Worm (Caenorhabditis elegans) whole organism, L3 larva: ENCODE measurements around the gene F32D8.8.

ENCODE experiments used
- R02D3.7 ChIP-seq: fragments of 150-350 bp; optimal IDR thresholded peaks from 2 replicates; lab custom pipeline; 2014; ENCODE audit warnings: missing biosample characterization, missing genetic modification characterization
- ZK546.5 ChIP-seq: sonication (generic microtip); optimal IDR thresholded peaks from 2 replicates; lab custom pipeline; 2017; ENCODE audit warnings: missing biosample characterization, missing genetic modification characterization
- aly-2 ChIP-seq: fragments of 150-350 bp; optimal IDR thresholded peaks from 2 replicates; lab custom pipeline; 2014; ENCODE audit warnings: missing biosample characterization, missing genetic modification characterization
- ama-1 ChIP-seq: fragments of 150-350 bp; optimal IDR thresholded peaks from 2 replicates; lab custom pipeline; 2018
- ceh-16 ChIP-seq: sonication (generic microtip); optimal IDR thresholded peaks from 2 replicates; lab custom pipeline; 2017; ENCODE audit warnings: missing biosample characterization, missing genetic modification characterization
- ceh-28 ChIP-seq: fragments of 150-350 bp; optimal IDR thresholded peaks from 2 replicates; lab custom pipeline; 2014; ENCODE audit warnings: missing biosample characterization, missing genetic modification reagents, missing genetic modification characterization
- ceh-82 ChIP-seq: fragments of 150-350 bp; optimal IDR thresholded peaks from 2 replicates; lab custom pipeline; 2014; ENCODE audit warnings: missing biosample characterization, missing genetic modification characterization
- ceh-9 ChIP-seq: sonication (generic microtip); optimal IDR thresholded peaks from 2 replicates; lab custom pipeline; 2018; ENCODE audit warnings: missing biosample characterization, missing genetic modification characterization
- daf-12 ChIP-seq: fragments of 150-350 bp; optimal IDR thresholded peaks from 2 replicates; lab custom pipeline; 2014; ENCODE audit warnings: missing biosample characterization, missing genetic modification reagents, missing genetic modification characterization
- egl-27 ChIP-seq: sonication (generic microtip); optimal IDR thresholded peaks from 4 replicates; lab custom pipeline; 2017; ENCODE audit warnings: missing biosample characterization, missing genetic modification reagents, missing genetic modification characterization
- egl-5 ChIP-seq: fragments of 150-350 bp; optimal IDR thresholded peaks from 2 replicates; lab custom pipeline; 2017; ENCODE audit warnings: missing biosample characterization, missing genetic modification reagents, missing genetic modification characterization, inconsistent platforms
- elt-1 ChIP-seq: fragments of 150-350 bp; optimal IDR thresholded peaks from 2 replicates; lab custom pipeline; 2014; ENCODE audit warnings: missing biosample characterization, missing genetic modification characterization
- elt-2 ChIP-seq: sonication (generic microtip); optimal IDR thresholded peaks from 2 replicates; lab custom pipeline; 2016; ENCODE audit warnings: missing genetic modification reagents, mild to moderate bottlenecking, missing genetic modification characterization, missing compliant biosample characterization
- elt-3 ChIP-seq, 3 experiments: fragments of 150-350 bp in 1 of 3; sonication (generic microtip) in 2 of 3; optimal IDR thresholded peaks; 2 replicates in 2 of 3; 4 replicates in 1 of 3; lab custom pipeline; 2014 to 2017; ENCODE audit warnings: missing biosample characterization in 3 of 3, missing genetic modification characterization in 3 of 3
- eor-1 ChIP-seq, 2 experiments: fragments of 150-350 bp; optimal IDR thresholded peaks; 2 replicates each; lab custom pipeline; 2014 to 2018; ENCODE audit warnings: missing biosample characterization in 2 of 2, missing genetic modification characterization in 2 of 2
- fkh-10 ChIP-seq: sonication (generic microtip); optimal IDR thresholded peaks from 2 replicates; lab custom pipeline; 2017; ENCODE audit warnings: missing biosample characterization, missing genetic modification reagents, missing genetic modification characterization
- fkh-2 ChIP-seq: fragments of 150-350 bp; optimal IDR thresholded peaks from 2 replicates; lab custom pipeline; 2014; ENCODE audit warnings: missing biosample characterization, missing genetic modification reagents, missing genetic modification characterization
- fos-1 ChIP-seq: fragments of 150-350 bp; optimal IDR thresholded peaks from 2 replicates; lab custom pipeline; 2014; ENCODE audit warnings: missing biosample characterization, missing genetic modification characterization
- hmg-11 ChIP-seq: sonication (generic microtip); optimal IDR thresholded peaks from 2 replicates; lab custom pipeline; 2016; ENCODE audit warnings: missing genetic modification characterization, missing compliant biosample characterization
- jun-1 ChIP-seq: fragments of 150-350 bp; optimal IDR thresholded peaks from 2 replicates; lab custom pipeline; 2014; ENCODE audit warnings: missing biosample characterization, missing genetic modification reagents, missing genetic modification characterization
- lin-15B ChIP-seq: fragments of 150-350 bp; optimal IDR thresholded peaks from 2 replicates; lab custom pipeline; 2014; ENCODE audit warnings: missing biosample characterization, missing genetic modification characterization
- lin-39 ChIP-seq: fragments of 150-350 bp; optimal IDR thresholded peaks from 2 replicates; lab custom pipeline; 2018; ENCODE audit warnings: missing biosample characterization, missing genetic modification reagents, missing genetic modification characterization
- lsy-12 ChIP-seq: sonication (generic microtip); optimal IDR thresholded peaks from 2 replicates; lab custom pipeline; 2016; ENCODE audit warnings: mild to moderate bottlenecking, missing genetic modification characterization, missing compliant biosample characterization
- mdl-1 ChIP-seq: fragments of 150-350 bp; optimal IDR thresholded peaks from 2 replicates; lab custom pipeline; 2014; ENCODE audit warnings: missing biosample characterization, missing genetic modification characterization
- mml-1 ChIP-seq: fragments of 150-350 bp; sonication (generic microtip); optimal IDR thresholded peaks from 3 replicates; lab custom pipeline; 2014; ENCODE audit warnings: missing biosample characterization, missing genetic modification characterization
- nfya-1 ChIP-seq: sonication (generic microtip); optimal IDR thresholded peaks from 2 replicates; lab custom pipeline; 2017; ENCODE audit warnings: missing genetic modification characterization, mild to moderate bottlenecking, missing compliant biosample characterization, antibody characterized with exemption, moderate library complexity; ENCODE audit not compliant: insufficient read depth
- nhr-11 ChIP-seq: fragments of 150-350 bp; optimal IDR thresholded peaks from 2 replicates; lab custom pipeline; 2014; ENCODE audit warnings: missing biosample characterization, missing genetic modification characterization
- nhr-12 ChIP-seq: fragments of 150-350 bp; optimal IDR thresholded peaks from 2 replicates; lab custom pipeline; 2014; ENCODE audit warnings: missing biosample characterization, missing genetic modification characterization
- nhr-23 ChIP-seq: fragments of 150-350 bp; optimal IDR thresholded peaks from 2 replicates; lab custom pipeline; 2014; ENCODE audit warnings: missing biosample characterization, missing genetic modification reagents, missing genetic modification characterization
- nhr-237 ChIP-seq: fragments of 150-350 bp; optimal IDR thresholded peaks from 2 replicates; lab custom pipeline; 2014; ENCODE audit warnings: missing biosample characterization, missing genetic modification characterization
- nhr-25 ChIP-seq: sonication (generic microtip); optimal IDR thresholded peaks from 2 replicates; lab custom pipeline; 2017; ENCODE audit warnings: missing biosample characterization, missing genetic modification characterization
- nhr-28 ChIP-seq: fragments of 150-350 bp; optimal IDR thresholded peaks from 2 replicates; lab custom pipeline; 2014; ENCODE audit warnings: missing biosample characterization, missing genetic modification characterization
- nhr-43 ChIP-seq: sonication (generic microtip); optimal IDR thresholded peaks from 2 replicates; lab custom pipeline; 2016; ENCODE audit warnings: mild to moderate bottlenecking, missing genetic modification characterization, missing compliant biosample characterization; ENCODE audit not compliant: poor library complexity, severe bottlenecking
- nhr-67 ChIP-seq: fragments of 150-350 bp; optimal IDR thresholded peaks from 2 replicates; lab custom pipeline; 2014; ENCODE audit warnings: missing biosample characterization, missing genetic modification characterization
- nhr-76 ChIP-seq: fragments of 150-350 bp; sonication (generic microtip); optimal IDR thresholded peaks from 5 replicates; lab custom pipeline; 2014; ENCODE audit warnings: missing biosample characterization, missing genetic modification characterization
- nhr-77 ChIP-seq: fragments of 150-350 bp; optimal IDR thresholded peaks from 2 replicates; lab custom pipeline; 2014; ENCODE audit warnings: missing biosample characterization, missing genetic modification characterization
- pha-4 ChIP-seq: fragments of 150-350 bp; optimal IDR thresholded peaks from 2 replicates; lab custom pipeline; 2014; ENCODE audit warnings: missing biosample characterization, missing genetic modification reagents, missing genetic modification characterization
- pqm-1 ChIP-seq: fragments of 150-350 bp; optimal IDR thresholded peaks from 2 replicates; lab custom pipeline; 2017; ENCODE audit warnings: missing biosample characterization, missing genetic modification characterization, inconsistent platforms
- sea-2 ChIP-seq: fragments of 150-350 bp; sonication (generic microtip); optimal IDR thresholded peaks from 4 replicates; lab custom pipeline; 2014; ENCODE audit warnings: missing biosample characterization, missing genetic modification reagents, missing genetic modification characterization
- skn-1 ChIP-seq: fragments of 150-350 bp; optimal IDR thresholded peaks from 2 replicates; lab custom pipeline; 2014; ENCODE audit warnings: missing biosample characterization, missing genetic modification characterization
- snpc-4 ChIP-seq: fragments of 150-350 bp; optimal IDR thresholded peaks from 2 replicates; lab custom pipeline; 2014; ENCODE audit warnings: missing biosample characterization, missing genetic modification characterization
- tbx-2 ChIP-seq: sonication (generic microtip); optimal IDR thresholded peaks from 2 replicates; lab custom pipeline; 2016; ENCODE audit warnings: mild to moderate bottlenecking, missing genetic modification characterization, missing compliant biosample characterization
- unc-39 ChIP-seq: sonication (generic microtip); optimal IDR thresholded peaks from 4 replicates; lab custom pipeline; 2017; ENCODE audit warnings: missing biosample characterization, missing genetic modification characterization
- unc-62 ChIP-seq: fragments of 150-350 bp; sonication (generic microtip); optimal IDR thresholded peaks from 4 replicates; lab custom pipeline; 2014; ENCODE audit warnings: missing biosample characterization, missing genetic modification reagents, missing genetic modification characterization
- zag-1 ChIP-seq: fragments of 150-350 bp; optimal IDR thresholded peaks from 2 replicates; lab custom pipeline; 2014; ENCODE audit warnings: missing biosample characterization, missing genetic modification characterization
- ztf-11 ChIP-seq: fragments of 150-350 bp; optimal IDR thresholded peaks from 2 replicates; lab custom pipeline; 2014; ENCODE audit warnings: missing biosample characterization, missing genetic modification characterization
- ztf-4 ChIP-seq: fragments of 150-350 bp; optimal IDR thresholded peaks from 2 replicates; lab custom pipeline; 2014; ENCODE audit warnings: missing biosample characterization, missing genetic modification characterization

F32D8.8 gene

DNA sequence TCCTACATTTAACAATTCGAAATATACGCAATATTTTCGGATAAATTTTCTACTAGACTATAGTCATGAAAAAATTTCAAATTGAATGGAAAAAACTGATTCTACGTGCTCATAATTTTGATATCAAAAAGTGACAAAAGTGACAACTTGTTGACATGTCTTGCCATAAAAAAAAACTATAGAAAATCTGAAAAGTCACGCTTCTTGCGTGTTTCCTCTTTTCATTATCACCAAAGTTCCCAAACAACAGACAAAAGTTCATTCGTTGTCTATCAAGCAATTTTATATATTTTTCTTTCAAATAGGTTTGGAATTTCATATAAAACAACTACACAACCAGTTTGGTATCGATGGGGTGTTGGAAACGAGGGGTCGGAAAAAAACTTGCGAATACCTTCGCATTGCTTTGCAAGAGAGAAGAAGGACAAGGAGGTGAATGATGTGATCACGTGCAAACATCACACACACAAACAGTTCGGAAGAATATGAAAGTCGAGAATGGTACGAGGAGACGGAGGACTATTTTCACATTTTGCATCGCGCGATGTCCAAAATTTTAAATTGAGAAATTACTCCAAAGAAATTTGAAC is 43.4 kb downstream of the F32D8.8 start:
- TF ChIP-seq lin-15B (tag; lab: Kevin White, UChicago), result no peak
- TF ChIP-seq nhr-237, result no peak
- TF ChIP-seq nhr-43 (tag; lab: Kevin White, UChicago), result peak; percentile 32
- no peak for TF ChIP-seq ztf-4
- no peak for TF ChIP-seq mml-1 (tag; lab: Kevin White, UChicago)
- peak; percentile 53 for TF ChIP-seq elt-2 (tag; lab: Kevin White, UChicago)
- peak; percentile 40 for TF ChIP-seq nhr-25 (tag; lab: Kevin White, UChicago)
- no peak for TF ChIP-seq ceh-9 (tag; lab: Kevin White, UChicago)
- TF ChIP-seq mdl-1 (tag; lab: Kevin White, UChicago), result no peak
- TF ChIP-seq nhr-76 (tag; lab: Kevin White, UChicago), result no peak
- no peak for TF ChIP-seq aly-2 (tag; lab: Kevin White, UChicago)
- peak; percentile 26 for TF ChIP-seq nhr-23 (tag; lab: Kevin White, UChicago)
- TF ChIP-seq fos-1, result no peak
- TF ChIP-seq ceh-82, result no peak
- peak; percentile 22 for TF ChIP-seq pha-4 (tag; lab: Kevin White, UChicago)
- TF ChIP-seq, all 47 proteins: peak for 5

DNA sequence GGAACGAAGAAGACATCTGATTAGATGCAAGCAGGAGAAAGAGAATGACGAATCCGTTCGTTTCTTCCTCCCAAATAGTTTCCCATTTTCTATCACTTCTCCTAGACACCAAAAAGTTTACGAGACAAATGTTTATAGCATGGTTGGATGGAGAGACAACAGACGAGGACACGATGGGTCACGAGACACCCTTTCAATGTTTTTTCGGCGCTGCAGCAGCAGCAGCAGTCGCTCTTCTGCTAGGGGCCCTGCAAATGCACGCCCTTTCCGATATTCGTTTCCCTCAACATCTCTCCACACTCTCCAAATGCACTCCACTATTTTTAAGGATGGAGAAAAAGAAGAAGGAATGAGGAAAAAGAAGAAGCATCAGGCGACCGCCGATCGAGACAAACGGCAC is 44.2 kb downstream of the F32D8.8 start:
- TF ChIP-seq fkh-2 (tag; lab: Kevin White, UChicago) (no peak), nhr-28 (tag; lab: Kevin White, UChicago) (no peak), ceh-82 (no peak), nhr-12 (tag; lab: Kevin White, UChicago) (no peak), unc-62 (GFP tag; lab: Kevin White, UChicago) (no peak), jun-1 (peak; percentile 31), daf-12 (tag; lab: Kevin White, UChicago) (no peak), lin-39 (peak; percentile 87), nhr-76 (tag; lab: Kevin White, UChicago) (no peak), R02D3.7 (tag; lab: Kevin White, UChicago) (no peak), ceh-28 (tag; lab: Kevin White, UChicago) (peak; percentile 52), aly-2 (tag; lab: Kevin White, UChicago) (no peak), elt-1 (tag; lab: Kevin White, UChicago) (no peak), ceh-16 (tag; lab: Kevin White, UChicago) (no peak), lin-15B (tag; lab: Kevin White, UChicago) (no peak), nhr-25 (tag; lab: Kevin White, UChicago) (no peak), ZK546.5 (tag; lab: Kevin White, UChicago) (no peak), nhr-23 (tag; lab: Kevin White, UChicago) (peak; percentile 56), fos-1 (no peak), egl-27 (peak; percentile 62), nhr-11 (peak; percentile 63), egl-5 (tag; lab: Kevin White, UChicago) (peak; percentile 88), nhr-77 (no peak), fkh-10 (GFP tag; lab: Kevin White, UChicago) (peak; percentile 59), unc-39 (tag; lab: Kevin White, UChicago) (no peak), lsy-12 (tag; lab: Kevin White, UChicago) (peak; percentile 59), pha-4 (tag; lab: Kevin White, UChicago) (peak; percentile 59), elt-2 (tag; lab: Kevin White, UChicago) (peak; percentile 36), eor-1 (tag; optimal IDR thresholded peaks at IDR 0.05; lab: Kevin White, UChicago) (no peak), tbx-2 (tag; lab: Kevin White, UChicago) (peak; percentile 77), mml-1 (tag; lab: Kevin White, UChicago) (no peak), pqm-1 (tag; lab: Kevin White, UChicago) (no peak), ztf-4 (peak; percentile 35), nhr-237 (no peak), ztf-11 (tag; lab: Kevin White, UChicago) (no peak), skn-1 (tag; lab: Kevin White, UChicago) (peak; percentile 19), ama-1 (lab: Kevin White, UChicago) (peak; percentile 52), nfya-1 (tag; lab: Kevin White, UChicago) (peak; percentile 85), snpc-4 (tag; lab: Kevin White, UChicago) (peak; percentile 2), elt-3 (tag; optimal IDR thresholded peaks at IDR 0.05; lab: Kevin White, UChicago) (no peak), sea-2 (GFP tag; lab: Kevin White, UChicago) (no peak), nhr-43 (tag; lab: Kevin White, UChicago) (peak; percentile 65), zag-1 (tag; lab: Kevin White, UChicago) (peak; percentile 66), nhr-67 (tag; lab: Kevin White, UChicago) (no peak), mdl-1 (tag; lab: Kevin White, UChicago) (peak; percentile 71), hmg-11 (tag; lab: Kevin White, UChicago) (peak; percentile 69), ceh-9 (tag; lab: Kevin White, UChicago) (no peak)
